Worm (Caenorhabditis elegans) whole organism, L4 larva: Measurements from ENCODE around the gene sru-25.

Experiments used
- D1046.2 ChIP-seq: fragments of 200-800 bp; sonication (Bioruptor generic); IDR thresholded peaks from 2 replicates; pipeline ENCODE4 v1.3.6; 2022; ENCODE audit warnings: missing genetic modification characterization, missing compliant biosample characterization
- F49E8.2 ChIP-seq: sonication (generic microtip); optimal IDR thresholded peaks from 2 replicates; lab custom pipeline; 2016; ENCODE audit warnings: missing compliant biosample characterization, mild to moderate bottlenecking, missing genetic modification characterization, borderline replicate concordance
- R02D3.7 ChIP-seq: fragments of 150-350 bp; sonication (generic microtip); optimal IDR thresholded peaks from 3 replicates; lab custom pipeline; 2014; ENCODE audit warnings: missing biosample characterization, missing genetic modification characterization
- T20F7.1 ChIP-seq: fragments of 200-800 bp; sonication (Bioruptor generic); optimal IDR thresholded peaks from 2 replicates; lab custom pipeline; 2018; ENCODE audit warnings: mild to moderate bottlenecking, missing genetic modification characterization, missing compliant biosample characterization
- T26A8.4 ChIP-seq: fragments of 200-800 bp; sonication (Bioruptor generic); IDR thresholded peaks from 2 replicates; pipeline ENCODE4 v1.3.6; 2022; ENCODE audit warnings: missing genetic modification characterization, missing compliant biosample characterization
- Y5F2A.4 ChIP-seq: fragments of 200-800 bp; sonication (Bioruptor generic); optimal IDR thresholded peaks from 2 replicates; lab custom pipeline; 2018; ENCODE audit warnings: mild to moderate bottlenecking, missing genetic modification characterization, missing compliant biosample characterization
- aha-1 ChIP-seq: fragments of 150-350 bp; peaks from one replicate; lab custom pipeline; 2014; ENCODE audit warnings: missing biosample characterization, missing genetic modification characterization
- arid-1 ChIP-seq: fragments of 200-800 bp; sonication (Bioruptor generic); conservative IDR thresholded peaks from 2 replicates; pipeline ENCODE4 v1.3.6; 2022; ENCODE audit warnings: missing genetic modification reagents, missing genetic modification characterization, missing compliant biosample characterization
- ceh-20 ChIP-seq: fragments of 200-800 bp; sonication (Bioruptor generic); IDR thresholded peaks from 2 replicates; pipeline ENCODE4 v1.3.6; 2022; ENCODE audit warnings: missing genetic modification reagents, missing genetic modification characterization, missing compliant biosample characterization
- ceh-32 ChIP-seq: sonication (generic microtip); optimal IDR thresholded peaks from 2 replicates; lab custom pipeline; 2016; ENCODE audit warnings: mild to moderate bottlenecking, missing genetic modification characterization, missing compliant biosample characterization; ENCODE audit not compliant: poor library complexity
- ceh-44 ChIP-seq: fragments of 200-800 bp; sonication (Bioruptor generic); IDR thresholded peaks from 2 replicates; pipeline ENCODE4 v1.3.6; 2022; ENCODE audit warnings: missing genetic modification reagents, missing genetic modification characterization, missing compliant biosample characterization
- ceh-62 ChIP-seq: sonication (generic microtip); optimal IDR thresholded peaks from 2 replicates; lab custom pipeline; 2017; ENCODE audit warnings: missing biosample characterization, missing genetic modification characterization
- cey-2 ChIP-seq: sonication (generic microtip); optimal IDR thresholded peaks from 3 replicates; lab custom pipeline; 2017; ENCODE audit warnings: missing genetic modification characterization, mild to moderate bottlenecking, missing compliant biosample characterization, antibody characterized with exemption, borderline replicate concordance; ENCODE audit not compliant: insufficient read depth
- daf-16 ChIP-seq, 3 experiments: sonication (generic microtip); optimal IDR thresholded peaks; 2 replicates each; lab custom pipeline; 2016 to 2017; ENCODE audit warnings: missing genetic modification characterization in 3 of 3, missing genetic modification reagents in 3 of 3, mild to moderate bottlenecking in 2 of 3, missing compliant biosample characterization in 2 of 3, missing biosample characterization in 1 of 3, moderate library complexity in 1 of 3
- daf-8 ChIP-seq: fragments of 200-800 bp; sonication (Bioruptor generic); IDR thresholded peaks from 2 replicates; pipeline ENCODE4 v1.3.6; 2022; ENCODE audit warnings: missing genetic modification characterization, missing compliant biosample characterization
- duxl-1 ChIP-seq: sonication (generic microtip); optimal IDR thresholded peaks from 2 replicates; lab custom pipeline; 2016; ENCODE audit warnings: mild to moderate bottlenecking, missing genetic modification characterization, moderate library complexity, missing compliant biosample characterization; ENCODE audit not compliant: poor library complexity
- dve-1 ChIP-seq: sonication (generic microtip); optimal IDR thresholded peaks from 2 replicates; lab custom pipeline; 2017; ENCODE audit warnings: antibody characterized with exemption, mild to moderate bottlenecking, missing genetic modification characterization, missing compliant biosample characterization; ENCODE audit not compliant: insufficient read depth
- egl-27 ChIP-seq: sonication (generic microtip); optimal IDR thresholded peaks from 3 replicates; lab custom pipeline; 2017; ENCODE audit warnings: missing biosample characterization, missing genetic modification reagents, missing genetic modification characterization
- fkh-10 ChIP-seq: fragments of 150-350 bp; optimal IDR thresholded peaks from 2 replicates; lab custom pipeline; 2014; ENCODE audit warnings: missing biosample characterization, missing genetic modification reagents, missing genetic modification characterization
- hlh-30 ChIP-seq: sonication (generic microtip); optimal IDR thresholded peaks from 2 replicates; lab custom pipeline; 2017; ENCODE audit warnings: antibody characterized with exemption, mild to moderate bottlenecking, missing genetic modification characterization, missing compliant biosample characterization; ENCODE audit not compliant: insufficient read depth
- hmg-1.1 ChIP-seq: fragments of 200-800 bp; sonication (Bioruptor generic); IDR thresholded peaks from 2 replicates; pipeline ENCODE4 v1.3.6; 2022; ENCODE audit warnings: missing genetic modification reagents, missing genetic modification characterization, missing compliant biosample characterization
- jun-1 ChIP-seq: fragments of 150-350 bp; optimal IDR thresholded peaks from 2 replicates; lab custom pipeline; 2014; ENCODE audit warnings: missing biosample characterization, missing genetic modification reagents, missing genetic modification characterization
- lin-1 ChIP-seq: fragments of 200-800 bp; sonication (Bioruptor generic); IDR thresholded peaks from 2 replicates; pipeline ENCODE4 v1.3.6; 2022; ENCODE audit warnings: missing genetic modification reagents, missing genetic modification characterization, missing compliant biosample characterization
- lin-13 ChIP-seq: fragments of 150-350 bp; optimal IDR thresholded peaks from 2 replicates; lab custom pipeline; 2014; ENCODE audit warnings: missing biosample characterization, missing genetic modification reagents, missing genetic modification characterization
- lir-3 ChIP-seq: sonication (generic microtip); optimal IDR thresholded peaks from 2 replicates; lab custom pipeline; 2016; ENCODE audit warnings: mild to moderate bottlenecking, missing genetic modification characterization, missing compliant biosample characterization
- lsy-2 ChIP-seq, 2 experiments: fragments of 150-350 bp in 1 of 2; sonication (generic microtip) in 1 of 2; optimal IDR thresholded peaks; 2 replicates each; lab custom pipeline; 2014 to 2017; ENCODE audit warnings: missing biosample characterization in 2 of 2, missing genetic modification characterization in 2 of 2
- madf-5 ChIP-seq, 2 experiments: fragments of 200-800 bp; sonication (Bioruptor generic); IDR thresholded peaks; 2 replicates each; pipeline ENCODE4 v1.3.6; 2022; ENCODE audit warnings: missing compliant biosample characterization in 2 of 2, missing genetic modification characterization in 2 of 2
- mdl-1 ChIP-seq, 2 experiments: fragments of 150-350 bp in 1 of 2; sonication (generic microtip) in 1 of 2; optimal IDR thresholded peaks; 2 replicates each; lab custom pipeline; 2014 to 2017; ENCODE audit warnings: missing biosample characterization in 2 of 2, missing genetic modification characterization in 2 of 2
- mep-1 ChIP-seq: fragments of 150-350 bp; sonication (generic microtip); optimal IDR thresholded peaks from 3 replicates; lab custom pipeline; 2014; ENCODE audit warnings: missing biosample characterization, missing genetic modification characterization
- mxl-2 ChIP-seq: fragments of 200-800 bp; sonication (Bioruptor generic); conservative IDR thresholded peaks from 2 replicates; pipeline ENCODE4 v1.3.6; 2022; ENCODE audit warnings: missing genetic modification reagents, missing genetic modification characterization, missing compliant biosample characterization
- mxl-3 ChIP-seq: fragments of 200-800 bp; sonication (Bioruptor generic); optimal IDR thresholded peaks from 2 replicates; lab custom pipeline; 2018; ENCODE audit warnings: mild to moderate bottlenecking, missing genetic modification characterization, missing compliant biosample characterization
- nhr-102 ChIP-seq: sonication (generic microtip); optimal IDR thresholded peaks from 2 replicates; lab custom pipeline; 2016; ENCODE audit warnings: mild to moderate bottlenecking, missing genetic modification characterization, moderate library complexity, missing compliant biosample characterization
- nhr-11 ChIP-seq: fragments of 150-350 bp; optimal IDR thresholded peaks from 2 replicates; lab custom pipeline; 2014; ENCODE audit warnings: missing biosample characterization, missing genetic modification characterization
- nhr-237 ChIP-seq: sonication (generic microtip); optimal IDR thresholded peaks from 2 replicates; lab custom pipeline; 2017; ENCODE audit warnings: missing biosample characterization, missing genetic modification characterization
- nhr-28 ChIP-seq: fragments of 150-350 bp; optimal IDR thresholded peaks from 2 replicates; lab custom pipeline; 2014; ENCODE audit warnings: missing biosample characterization, missing genetic modification characterization
- nhr-41 ChIP-seq: fragments of 200-800 bp; sonication (Bioruptor generic); IDR thresholded peaks from 2 replicates; pipeline ENCODE4 v1.3.6; 2022; ENCODE audit warnings: missing genetic modification reagents, missing genetic modification characterization, missing compliant biosample characterization
- nhr-48 ChIP-seq: sonication (generic microtip); optimal IDR thresholded peaks from 2 replicates; lab custom pipeline; 2016; ENCODE audit warnings: mild to moderate bottlenecking, missing genetic modification characterization, missing compliant biosample characterization
- pqm-1 ChIP-seq: sonication (generic microtip); optimal IDR thresholded peaks from 2 replicates; lab custom pipeline; 2017; ENCODE audit warnings: missing biosample characterization, missing genetic modification characterization
- rbr-2 ChIP-seq: sonication (generic microtip); optimal IDR thresholded peaks from 2 replicates; lab custom pipeline; 2016; ENCODE audit warnings: missing genotype, missing genetic modification characterization, missing compliant biosample characterization
- set-16 ChIP-seq: fragments of 200-800 bp; sonication (Bioruptor generic); IDR thresholded peaks from 2 replicates; pipeline ENCODE4 v1.3.6; 2022; ENCODE audit warnings: missing genetic modification reagents, missing genetic modification characterization, missing compliant biosample characterization
- skn-1 ChIP-seq: fragments of 150-350 bp; optimal IDR thresholded peaks from 2 replicates; lab custom pipeline; 2014; ENCODE audit warnings: missing biosample characterization, missing genetic modification characterization
- snpc-1.2 ChIP-seq: fragments of 200-800 bp; sonication (Bioruptor generic); IDR thresholded peaks from 2 replicates; pipeline ENCODE4 v1.3.6; 2022; ENCODE audit warnings: missing genetic modification reagents, missing genetic modification characterization, missing compliant biosample characterization
- spr-1 ChIP-seq: sonication (generic microtip); optimal IDR thresholded peaks from 2 replicates; lab custom pipeline; 2016; ENCODE audit warnings: mild to moderate bottlenecking, missing genetic modification characterization, missing compliant biosample characterization
- tag-97 ChIP-seq: fragments of 200-800 bp; sonication (Bioruptor generic); IDR thresholded peaks from 2 replicates; pipeline ENCODE4 v1.3.6; 2022; ENCODE audit warnings: missing genetic modification characterization, missing compliant biosample characterization
- tra-1 ChIP-seq: fragments of 200-800 bp; sonication (Bioruptor generic); IDR thresholded peaks from 2 replicates; pipeline ENCODE4 v1.3.6; 2022; ENCODE audit warnings: missing genetic modification reagents, missing genetic modification characterization, missing compliant biosample characterization
- vab-7 ChIP-seq: fragments of 200-800 bp; sonication (Bioruptor generic); IDR thresholded peaks from 2 replicates; pipeline ENCODE4 v1.3.6; 2022; ENCODE audit warnings: missing genetic modification reagents, missing genetic modification characterization, missing compliant biosample characterization
- zfp-2 ChIP-seq: sonication (generic microtip); optimal IDR thresholded peaks from 2 replicates; lab custom pipeline; 2016; ENCODE audit warnings: mild to moderate bottlenecking, missing genetic modification characterization, missing compliant biosample characterization
- zip-11 ChIP-seq: fragments of 200-800 bp; sonication (Bioruptor generic); IDR thresholded peaks from 2 replicates; pipeline ENCODE4 v1.3.6; 2022; ENCODE audit warnings: missing genetic modification characterization, missing compliant biosample characterization
- ztf-11 ChIP-seq: fragments of 150-350 bp; optimal IDR thresholded peaks from 2 replicates; lab custom pipeline; 2014; ENCODE audit warnings: missing biosample characterization, missing genetic modification characterization

Gene sru-25

DNA sequence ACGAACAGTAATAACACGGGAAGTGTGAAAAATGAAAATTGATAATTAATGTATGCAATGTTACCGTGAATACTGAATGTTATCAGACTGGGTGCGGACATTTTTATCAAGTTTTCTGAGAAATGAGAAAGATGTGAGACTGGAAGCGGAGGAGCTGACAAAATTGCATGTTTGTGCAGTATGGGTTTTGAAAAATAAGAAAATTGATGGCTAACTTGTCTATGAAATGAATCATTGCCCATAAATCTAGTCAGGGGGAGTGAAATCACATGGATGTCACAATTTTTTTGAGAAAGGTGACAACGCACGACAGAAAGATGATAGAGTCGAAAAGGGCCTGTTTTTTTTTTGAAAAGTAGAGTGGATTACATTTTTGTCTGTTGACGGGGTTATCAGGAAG lies 2.8 kb downstream of the sru-25 start, which contains the start of gene sru-24:
Gene sru-24 (minus strand): TSS at position 101 of the 400 bp plus-strand sequence.
- TF ChIP-seq lin-1 (GFP tag; lab: Robert Waterston, UW), result no peak
- no peak for TF ChIP-seq daf-8 (GFP tag; lab: Robert Waterston, UW)
- TF ChIP-seq ceh-44, result no peak
- TF ChIP-seq daf-16 (GFP tag; optimal IDR thresholded peaks at IDR 0.05; lab: Kevin White, UChicago), result no peak
- TF ChIP-seq daf-16 (tag; optimal IDR thresholded peaks at IDR 0.05; lab: Kevin White, UChicago), result no peak
- TF ChIP-seq D1046.2 (GFP tag; lab: Robert Waterston, UW), result no peak
- TF ChIP-seq F49E8.2 (tag; lab: Kevin White, UChicago), result no peak
- no peak for TF ChIP-seq mdl-1 (tag; optimal IDR thresholded peaks at IDR 0.05; lab: Kevin White, UChicago)
- TF ChIP-seq nhr-48 (tag; lab: Kevin White, UChicago), result no peak
- TF ChIP-seq mxl-3 (GFP tag; lab: Kevin White, UChicago), result no peak
- no peak for TF ChIP-seq spr-1 (tag; lab: Kevin White, UChicago)
- no peak for TF ChIP-seq arid-1 (GFP tag; lab: Robert Waterston, UW)
- no peak for TF ChIP-seq mep-1 (tag; lab: Kevin White, UChicago)
- no peak for TF ChIP-seq rbr-2 (tag; lab: Kevin White, UChicago)
- TF ChIP-seq set-16 (GFP tag; lab: Robert Waterston, UW), result no peak
- TF ChIP-seq pqm-1 (tag; lab: Kevin White, UChicago), result no peak
- no peak for TF ChIP-seq fkh-10 (GFP tag; lab: Kevin White, UChicago)
- no peak for TF ChIP-seq lir-3
- no peak for TF ChIP-seq nhr-102 (tag; lab: Kevin White, UChicago)
- no peak for TF ChIP-seq R02D3.7
- no peak for TF ChIP-seq lsy-2 (tag; optimal IDR thresholded peaks at IDR 0.05; lab: Kevin White, UChicago)

DNA sequence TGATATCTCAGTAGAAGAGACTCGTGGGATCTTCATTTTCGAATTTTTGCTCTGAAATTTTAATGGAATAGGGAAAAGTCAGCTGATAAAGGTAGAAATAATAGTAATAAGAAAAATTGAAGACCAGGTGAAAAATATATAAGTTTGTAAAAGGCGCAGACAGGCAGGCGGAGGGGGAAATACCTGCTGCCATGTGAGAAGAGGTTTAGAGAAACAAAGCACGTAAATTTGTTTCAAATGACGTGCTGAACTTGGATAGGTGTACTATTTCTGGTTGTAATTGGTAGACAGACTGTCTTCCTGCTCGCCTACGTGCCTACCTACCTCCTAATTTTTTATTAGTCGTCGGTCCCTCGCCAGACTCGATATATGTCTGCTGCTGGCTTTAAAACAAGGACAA lies 6.7 kb downstream of the sru-25 start, which contains the start of gene nhr-180:
Gene nhr-180 (minus strand): TSS at position 52 of the 400 bp plus-strand sequence.
- no peak for TF ChIP-seq ceh-32 (tag; lab: Kevin White, UChicago)
- no peak for TF ChIP-seq T20F7.1 (GFP tag; lab: Kevin White, UChicago)
- peak; percentile 58 for TF ChIP-seq duxl-1 (tag; lab: Kevin White, UChicago)
- TF ChIP-seq Y5F2A.4 (GFP tag; lab: Kevin White, UChicago), result no peak
- no peak for TF ChIP-seq lir-3
- no peak for TF ChIP-seq lin-1 (GFP tag; lab: Robert Waterston, UW)
- TF ChIP-seq ztf-11 (tag; lab: Kevin White, UChicago), result no peak
- TF ChIP-seq lin-13 (GFP tag; lab: Kevin White, UChicago), result no peak
- TF ChIP-seq snpc-1.2, result no peak
- TF ChIP-seq aha-1 (tag; lab: Kevin White, UChicago), result peak; percentile 13
- TF ChIP-seq hmg-1.1, result 0 out of 2 replicates have a peak, but pooled peaks have one; percentile 12
- TF ChIP-seq cey-2 (tag; lab: Kevin White, UChicago), result no peak
- no peak for TF ChIP-seq tra-1
- TF ChIP-seq zfp-2 (tag; lab: Kevin White, UChicago), result no peak
- no peak for TF ChIP-seq egl-27
- TF ChIP-seq mxl-2 (GFP tag; lab: Robert Waterston, UW), result no peak
- TF ChIP-seq tag-97 (GFP tag; lab: Robert Waterston, UW), result no peak
- TF ChIP-seq R02D3.7, result no peak
- peak; percentile 39 for TF ChIP-seq nhr-28
- peak; percentile 69 for TF ChIP-seq hlh-30
- no peak for TF ChIP-seq skn-1 (tag; lab: Kevin White, UChicago)
- no peak for TF ChIP-seq nhr-237 (tag; lab: Kevin White, UChicago)
- no peak for TF ChIP-seq T26A8.4 (GFP tag; lab: Robert Waterston, UW)
- no peak for TF ChIP-seq jun-1 (tag; lab: Kevin White, UChicago)
- no peak for TF ChIP-seq ceh-62 (tag; lab: Kevin White, UChicago)
- no peak for TF ChIP-seq daf-8 (GFP tag; lab: Robert Waterston, UW)
- TF ChIP-seq nhr-11 (tag; lab: Kevin White, UChicago), result no peak
- TF ChIP-seq zip-11, result no peak
- no peak for TF ChIP-seq ceh-20
- no peak for TF ChIP-seq nhr-41 (GFP tag; lab: Robert Waterston, UW)
- no peak for TF ChIP-seq lsy-2 (tag; optimal IDR thresholded peaks at IDR 0.05; lab: Kevin White, UChicago)
- TF ChIP-seq madf-5 (GFP tag; IDR thresholded peaks at IDR 0.05; lab: Robert Waterston, UW), result no peak
- no peak for TF ChIP-seq dve-1 (tag; lab: Kevin White, UChicago)
- TF ChIP-seq vab-7, result no peak
